Fruit fly (Drosophila melanogaster) whole organism, embryonic: Measurements from ENCODE around the gene CG14014.

Experiments
- Awh ChIP-seq: fragments of 200-800 bp; sonication (Bioruptor generic); IDR thresholded peaks from 2 replicates; pipeline ENCODE4, ENCODE4 v1.3.6; 2022; ENCODE audit warnings: missing biosample characterization, missing genetic modification characterization
- Blimp-1 ChIP-seq: fragments of 200-800 bp; sonication (Bioruptor generic); optimal IDR thresholded peaks from 3 replicates; lab custom pipeline; 2018; ENCODE audit warnings: missing biosample characterization, missing genetic modification characterization, mild to moderate bottlenecking, moderate library complexity, missing genetic modification reagents
- Bteb2 ChIP-seq: fragments of 200-800 bp; sonication (Bioruptor generic); optimal IDR thresholded peaks from 2 replicates; lab custom pipeline; 2016; ENCODE audit warnings: missing biosample characterization, missing genetic modification characterization
- CG11456 ChIP-seq: fragments of 200-800 bp; sonication (Bioruptor generic); IDR thresholded peaks from 3 replicates; pipeline ENCODE4 v1.3.6; 2022; ENCODE audit warnings: missing biosample characterization, missing genetic modification characterization
- CG12299 ChIP-seq: fragments of 200-800 bp; sonication (Bioruptor generic); optimal IDR thresholded peaks from 2 replicates; lab custom pipeline; 2018; ENCODE audit warnings: missing biosample characterization, mild to moderate bottlenecking, missing genetic modification characterization
- CG16863 ChIP-seq: fragments of 200-800 bp; sonication (Bioruptor generic); optimal IDR thresholded peaks from 3 replicates; lab custom pipeline; 2016; ENCODE audit warnings: missing biosample characterization, missing genetic modification characterization
- CG17186 ChIP-seq: fragments of 200-800 bp; sonication (Bioruptor generic); optimal IDR thresholded peaks from 3 replicates; lab custom pipeline; 2017; ENCODE audit warnings: missing biosample characterization, missing genetic modification reagents, missing genetic modification characterization
- CG17328 ChIP-seq: fragments of 200-800 bp; sonication (Bioruptor generic); IDR thresholded peaks from 2 replicates; pipeline ENCODE4 v1.3.6; 2022; ENCODE audit warnings: missing biosample characterization, missing genetic modification characterization
- CG32772 ChIP-seq: fragments of 200-800 bp; sonication (Bioruptor generic); IDR thresholded peaks from 2 replicates; pipeline ENCODE4 v1.3.6; 2022; ENCODE audit warnings: missing biosample characterization, missing genetic modification characterization
- CG7372 ChIP-seq: fragments of 200-800 bp; sonication (Bioruptor generic); IDR thresholded peaks from 2 replicates; pipeline ENCODE4 v1.3.6; 2022; ENCODE audit warnings: missing biosample characterization, missing genetic modification characterization
- CG7786 ChIP-seq: fragments of 200-800 bp; sonication (Bioruptor generic); optimal IDR thresholded peaks from 2 replicates; lab custom pipeline; 2016; ENCODE audit warnings: missing biosample characterization, missing genetic modification characterization
- CkIIα-i1 ChIP-seq: fragments of 200-800 bp; sonication (Bioruptor generic); IDR thresholded peaks from 2 replicates; pipeline ENCODE4 v1.3.6; 2022; ENCODE audit warnings: missing biosample characterization, missing genetic modification characterization
- D ChIP-seq, 2 experiments: fragments of 200-800 bp in 1 of 2; fragments of >200 bp in 1 of 2; sonication (Bioruptor generic) in 1 of 2; optimal IDR thresholded peaks; 2 replicates in 1 of 2; 3 replicates in 1 of 2; lab custom pipeline; 2017; ENCODE audit warnings: mild to moderate bottlenecking in 1 of 2, missing biosample characterization in 1 of 2, missing genetic modification characterization in 1 of 2, missing genetic modification reagents in 1 of 2
- D19B ChIP-seq: fragments of 200-800 bp; sonication (Bioruptor generic); optimal IDR thresholded peaks from 2 replicates; lab custom pipeline; 2017; ENCODE audit warnings: missing biosample characterization, mild to moderate bottlenecking, missing genetic modification characterization
- Dbx ChIP-seq: fragments of 200-800 bp; sonication (Bioruptor generic); IDR thresholded peaks from 3 replicates; pipeline ENCODE4 v1.3.6; 2022; ENCODE audit warnings: missing biosample characterization, missing genetic modification characterization
- Dip2 ChIP-seq: fragments of 200-800 bp; sonication (Bioruptor generic); IDR thresholded peaks from 2 replicates; pipeline ENCODE4 v1.3.6; 2022; ENCODE audit warnings: missing biosample characterization, missing genetic modification characterization
- Ets65A ChIP-seq: fragments of 200-800 bp; sonication (Bioruptor generic); peaks from one replicate; lab custom pipeline; 2016; ENCODE audit warnings: missing biosample characterization, missing genetic modification characterization
- HLH4C ChIP-seq: fragments of 200-800 bp; sonication (Bioruptor generic); IDR thresholded peaks from 3 replicates; pipeline ENCODE4 v1.3.6; 2022; ENCODE audit warnings: missing biosample characterization, missing genetic modification characterization; ENCODE audit not compliant: partially characterized antibody
- HmgZ ChIP-seq: fragments of 200-800 bp; sonication (Bioruptor generic); optimal IDR thresholded peaks from 2 replicates; lab custom pipeline; 2018; ENCODE audit warnings: missing biosample characterization, mild to moderate bottlenecking, missing genetic modification characterization
- Hr39 ChIP-seq: fragments of >200 bp; optimal IDR thresholded peaks from 2 replicates; lab custom pipeline; 2017
- Jarid2 ChIP-seq: fragments of 200-800 bp; sonication (Bioruptor generic); optimal IDR thresholded peaks from 3 replicates; lab custom pipeline; 2017; ENCODE audit warnings: mild to moderate bottlenecking, missing biosample characterization, missing genetic modification reagents, missing genetic modification characterization
- Lhr ChIP-seq: fragments of 200-800 bp; sonication (Bioruptor generic); optimal IDR thresholded peaks from 3 replicates; lab custom pipeline; 2017; ENCODE audit warnings: mild to moderate bottlenecking, missing biosample characterization, missing genetic modification reagents, missing genetic modification characterization
- Med ChIP-seq: fragments of 200-800 bp; sonication (Bioruptor generic); peaks from one replicate; lab custom pipeline; 2016; ENCODE audit warnings: missing biosample characterization, missing genetic modification characterization, mild to moderate bottlenecking, inconsistent platforms, moderate library complexity
- Meics ChIP-seq: fragments of 200-800 bp; sonication (Bioruptor generic); optimal IDR thresholded peaks from 2 replicates; lab custom pipeline; 2017; ENCODE audit warnings: missing biosample characterization, mild to moderate bottlenecking, missing genetic modification characterization
- Six4 ChIP-seq: fragments of 200-800 bp; sonication (Bioruptor generic); optimal IDR thresholded peaks from 2 replicates; lab custom pipeline; 2016; ENCODE audit warnings: missing biosample characterization, missing genetic modification characterization
- Sry-δ ChIP-seq: fragments of 200-800 bp; sonication (Bioruptor generic); optimal IDR thresholded peaks from 2 replicates; lab custom pipeline; 2016; ENCODE audit warnings: missing biosample characterization, missing genetic modification characterization
- Trl ChIP-seq, 3 experiments: fragments of >200 bp in 2 of 3; fragments of 200-800 bp in 1 of 3; sonication (Bioruptor generic) in 1 of 3; optimal IDR thresholded peaks; 2 replicates in 1 of 3; 3 replicates in 2 of 3; lab custom pipeline; 2016 to 2017; ENCODE audit warnings: missing biosample characterization in 1 of 3, missing genetic modification characterization in 1 of 3
- YL-1 ChIP-seq: fragments of 200-800 bp; sonication (Bioruptor generic); optimal IDR thresholded peaks from 3 replicates; lab custom pipeline; 2017; ENCODE audit warnings: missing biosample characterization, mild to moderate bottlenecking, missing genetic modification characterization
- bowl ChIP-seq: fragments of 200-800 bp; sonication (Bioruptor generic); IDR thresholded peaks from 2 replicates; pipeline ENCODE4 v1.3.6; 2022; ENCODE audit warnings: missing biosample characterization, missing genetic modification characterization
- chinmo ChIP-seq: fragments of 200-800 bp; sonication (Bioruptor generic); IDR thresholded peaks from 4 replicates; pipeline ENCODE4 v1.3.6; 2022; ENCODE audit warnings: missing biosample characterization, missing genetic modification characterization; ENCODE audit not compliant: partially characterized antibody
- croc ChIP-seq: fragments of 200-800 bp; sonication (Bioruptor generic); conservative IDR thresholded peaks from 3 replicates; pipeline ENCODE4 v1.3.6; 2022; ENCODE audit warnings: missing biosample characterization, missing genetic modification characterization
- crp ChIP-seq, 2 experiments: fragments of 200-800 bp; sonication (Bioruptor generic); optimal IDR thresholded peaks; 2 replicates in 1 of 2; 3 replicates in 1 of 2; lab custom pipeline; 2017; ENCODE audit warnings: missing biosample characterization in 2 of 2, missing genetic modification characterization in 2 of 2, mild to moderate bottlenecking in 1 of 2, moderate library complexity in 1 of 2
- ewg ChIP-seq: fragments of 200-800 bp; sonication (Bioruptor generic); optimal IDR thresholded peaks from 3 replicates; lab custom pipeline; 2017; ENCODE audit warnings: mild to moderate bottlenecking, missing biosample characterization, missing genetic modification reagents, missing genetic modification characterization
- h ChIP-seq: fragments of >200 bp; optimal IDR thresholded peaks from 2 replicates; lab custom pipeline; 2017
- kah ChIP-seq: fragments of 200-800 bp; sonication (Bioruptor generic); optimal IDR thresholded peaks from 2 replicates; lab custom pipeline; 2018; ENCODE audit warnings: missing biosample characterization, mild to moderate bottlenecking, missing genetic modification characterization
- nerfin-2 ChIP-seq: fragments of 200-800 bp; sonication (Bioruptor generic); IDR thresholded peaks from 2 replicates; pipeline ENCODE4 v1.3.6; 2022; ENCODE audit warnings: missing biosample characterization, missing genetic modification characterization; ENCODE audit not compliant: partially characterized antibody
- pan ChIP-seq, 4 experiments: fragments of >200 bp in 3 of 4; fragments of 200-800 bp in 1 of 4; sonication (Bioruptor generic) in 1 of 4; optimal IDR thresholded peaks in 3 of 4; IDR thresholded peaks in 1 of 4; 2 replicates each; pipeline versions ENCODE4 v1.3.6 to Lab custom; 2017 to 2022; ENCODE audit warnings: missing biosample characterization in 2 of 4, missing genetic modification characterization in 2 of 4, mixed read lengths in 1 of 4
- phol ChIP-seq: fragments of 200-800 bp; sonication (Bioruptor generic); optimal IDR thresholded peaks from 3 replicates; lab custom pipeline; 2018; ENCODE audit warnings: missing biosample characterization, mild to moderate bottlenecking, missing genetic modification characterization, moderate library complexity
- pnt ChIP-seq: fragments of 200-800 bp; sonication (Bioruptor generic); optimal IDR thresholded peaks from 3 replicates; lab custom pipeline; 2016; ENCODE audit warnings: missing biosample characterization, missing genetic modification characterization
- rib ChIP-seq: fragments of 200-800 bp; sonication (Bioruptor generic); IDR thresholded peaks from 2 replicates; pipeline ENCODE4 v1.3.6; 2022; ENCODE audit warnings: missing biosample characterization, missing genetic modification characterization
- sd ChIP-seq: fragments of 200-800 bp; sonication (Bioruptor generic); optimal IDR thresholded peaks from 3 replicates; lab custom pipeline; 2018; ENCODE audit warnings: missing biosample characterization, mild to moderate bottlenecking, missing genetic modification characterization, moderate library complexity
- sr ChIP-seq: fragments of 200-800 bp; sonication (Bioruptor generic); IDR thresholded peaks from 3 replicates; pipeline ENCODE4 v1.3.6; 2022; ENCODE audit warnings: missing biosample characterization, missing genetic modification characterization
- sug ChIP-seq: fragments of 200-800 bp; optimal IDR thresholded peaks from 2 replicates; lab custom pipeline; 2019; ENCODE audit warnings: missing biosample characterization, mild to moderate bottlenecking, missing genetic modification characterization, moderate library complexity
- wdn ChIP-seq: fragments of 200-800 bp; sonication (Bioruptor generic); IDR thresholded peaks from 2 replicates; pipeline ENCODE4 v1.3.6; 2022; ENCODE audit warnings: missing biosample characterization, missing genetic modification characterization

Gene CG14014

DNA sequence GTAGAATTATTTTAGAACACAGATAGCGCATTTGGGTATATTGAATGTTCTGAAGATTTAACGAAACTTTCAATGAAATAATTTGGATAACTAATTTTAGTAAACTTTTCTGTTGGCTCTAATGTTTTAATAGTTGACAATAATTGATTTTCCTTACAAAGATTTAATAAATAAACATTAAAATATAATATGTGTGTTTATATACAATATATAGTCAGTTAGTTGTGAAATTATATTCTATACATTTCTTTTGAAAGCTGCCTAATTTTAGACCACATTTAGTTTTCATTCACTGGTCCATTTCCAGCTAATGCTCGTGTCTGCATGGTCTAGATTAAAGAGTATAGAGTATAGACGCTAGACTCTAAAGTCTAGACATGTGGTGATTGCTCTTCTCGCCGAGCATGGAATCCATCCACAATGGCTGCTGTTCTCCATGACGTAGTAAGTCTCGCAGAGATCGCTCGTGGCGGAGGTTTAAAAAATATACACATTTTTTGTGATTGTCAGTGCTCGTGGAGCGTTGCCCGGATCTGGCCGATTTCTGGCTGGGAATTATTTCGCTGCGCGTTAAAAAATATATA lies 8.3 kb upstream of the CG14014 start, which contains the start of gene GluRIIB (continued):
- TF ChIP-seq rib (no peak), nerfin-2 (GFP tag; lab: Robert Waterston, UW) (no peak), croc (GFP tag; lab: Robert Waterston, UW) (no peak), Med (GFP tag; lab: Kevin White, UChicago) (peak; percentile 43), crp (GFP tag; optimal IDR thresholded peaks at IDR 0.05; lab: Kevin White, UChicago) (no peak), Dip2 (GFP tag; lab: Robert Waterston, UW) (no peak), YL-1 (no peak), Six4 (no peak), CG32772 (GFP tag; lab: Robert Waterston, UW) (no peak), Bteb2 (GFP tag; lab: Kevin White, UChicago) (no peak), CG16863 (GFP tag; lab: Kevin White, UChicago) (no peak), pan (optimal IDR thresholded peaks at IDR 0.05; lab: Kevin White, UChicago) (no peak), pan (GFP tag; optimal IDR thresholded peaks at IDR 0.05 in 1 of 2, IDR thresholded peaks at IDR 0.05 in 1 of 2) (no peak), pnt (no peak), D19B (GFP tag; lab: Kevin White, UChicago) (no peak), D (optimal IDR thresholded peaks at IDR 0.05; lab: Kevin White, UChicago) (no peak), D (GFP tag; optimal IDR thresholded peaks at IDR 0.05; lab: Kevin White, UChicago) (no peak), CG7786 (GFP tag; lab: Kevin White, UChicago) (no peak), kah (no peak), bowl (GFP tag; lab: Robert Waterston, UW) (no peak), Meics (GFP tag; lab: Kevin White, UChicago) (no peak), CG17328 (GFP tag; lab: Robert Waterston, UW) (no peak), phol (tag; lab: Kevin White, UChicago) (peak; percentile 45), Awh (no peak), Hr39 (no peak), Lhr (GFP tag; lab: Kevin White, UChicago) (no peak)

DNA sequence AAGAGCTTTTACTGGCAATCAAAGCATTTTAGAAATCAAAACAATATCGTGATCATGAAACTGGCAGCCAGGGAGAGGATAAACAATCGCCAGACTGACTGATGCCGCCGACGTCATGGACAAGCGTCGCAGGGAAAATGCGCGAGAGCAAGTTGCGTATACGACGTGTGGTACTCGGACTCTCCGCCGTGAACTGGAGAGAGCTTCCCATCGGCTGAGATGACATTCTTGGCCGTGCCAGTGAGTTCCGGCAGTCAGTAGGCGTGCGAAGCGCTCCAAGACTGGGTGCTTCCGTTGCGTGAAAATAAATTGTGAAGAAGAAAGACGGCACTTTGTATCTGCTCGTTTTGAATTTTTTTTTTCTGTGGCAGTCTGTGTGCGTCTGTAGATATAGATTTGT lies 4.2 kb upstream of the CG14014 start, which contains the start of gene GluRIIA:
GluRIIA (plus strand) TSS at position 255 of the 400 bp plus-strand sequence.
- TF ChIP-seq CG7372 (GFP tag; lab: Robert Waterston, UW): peak; percentile 58; the same call in 1 of the 2 replicates
- TF ChIP-seq Trl (optimal IDR thresholded peaks at IDR 0.05; lab: Kevin White, UChicago): peak; percentile 10 to 34
- no peak for TF ChIP-seq Trl (GFP tag; optimal IDR thresholded peaks at IDR 0.05; lab: Kevin White, UChicago)
- no peak for TF ChIP-seq CG17186
- no peak for TF ChIP-seq CkIIα-i1 (GFP tag; lab: Robert Waterston, UW)
- TF ChIP-seq Jarid2 (GFP tag; lab: Kevin White, UChicago): peak; percentile 21
- peak; percentile 64 for TF ChIP-seq Ets65A
- peak; percentile 84 for TF ChIP-seq sr (GFP tag; lab: Robert Waterston, UW)
- TF ChIP-seq Med (GFP tag; lab: Kevin White, UChicago): peak; percentile 70
- peak; percentile 54 for TF ChIP-seq sd (tag; lab: Kevin White, UChicago)
- TF ChIP-seq chinmo (GFP tag; lab: Robert Waterston, UW): 0 out of 4 replicates have a peak, but pooled peaks have one; percentile 42
- TF ChIP-seq Dbx (GFP tag; lab: Robert Waterston, UW): no peak

DNA sequence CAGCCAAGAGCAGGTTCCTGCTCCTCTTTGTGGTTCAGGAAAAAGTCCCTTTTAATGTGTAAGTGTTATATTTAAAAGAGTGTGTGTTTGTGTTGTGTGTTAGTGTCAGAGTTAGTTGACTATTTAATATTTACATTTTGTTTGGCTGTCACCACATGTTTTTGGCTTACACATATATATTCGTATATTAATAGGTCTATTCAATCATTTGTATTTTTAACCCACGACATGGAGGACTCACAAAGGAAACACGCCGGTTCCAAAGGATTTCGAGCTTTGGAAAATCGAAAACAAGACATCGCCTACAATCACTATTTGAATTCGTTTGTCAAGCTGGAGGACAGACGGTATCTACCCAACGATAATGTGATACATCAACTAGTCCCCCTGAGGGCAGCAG lies 3.1 kb upstream of the CG14014 start, which contains the start of the genes CG14013 and CG14017:
CG14013 (minus strand) TSS at position 101 of the 400 bp plus-strand sequence.
CG14017 (plus strand) TSS at position 148 of the 400 bp plus-strand sequence.
- TF ChIP-seq ewg (GFP tag; lab: Kevin White, UChicago): no peak
- TF ChIP-seq wdn (GFP tag; lab: Robert Waterston, UW): no peak
- no peak for TF ChIP-seq CG11456
- no peak for TF ChIP-seq CG12299 (tag; lab: Kevin White, UChicago)
- TF ChIP-seq Med (GFP tag; lab: Kevin White, UChicago): no peak
- TF ChIP-seq phol (tag; lab: Kevin White, UChicago): no peak
- TF ChIP-seq HmgZ (tag; lab: Kevin White, UChicago): no peak
- no peak for TF ChIP-seq h (lab: Kevin White, UChicago)
- no peak for TF ChIP-seq Blimp-1
- no peak for TF ChIP-seq sug (tag; lab: Kevin White, UChicago)
- no peak for TF ChIP-seq HLH4C (GFP tag; lab: Robert Waterston, UW)
- no peak for TF ChIP-seq Sry-δ
